Worm (Caenorhabditis elegans) whole organism, L4 larva: ENCODE measurements around the gene Y2H9A.6.

Experiments
- F10B5.3 ChIP-seq: sonication (generic microtip); optimal IDR thresholded peaks from 2 replicates; lab custom pipeline; 2016; ENCODE audit warnings: mild to moderate bottlenecking, missing genetic modification characterization, missing compliant biosample characterization
- F49E8.2 ChIP-seq: sonication (generic microtip); optimal IDR thresholded peaks from 2 replicates; lab custom pipeline; 2016; ENCODE audit warnings: missing compliant biosample characterization, mild to moderate bottlenecking, missing genetic modification characterization, borderline replicate concordance
- T20F7.1 ChIP-seq: fragments of 200-800 bp; sonication (Bioruptor generic); optimal IDR thresholded peaks from 2 replicates; lab custom pipeline; 2018; ENCODE audit warnings: mild to moderate bottlenecking, missing genetic modification characterization, missing compliant biosample characterization
- ZK546.5 ChIP-seq, 2 experiments: sonication (generic microtip); optimal IDR thresholded peaks; 2 replicates each; lab custom pipeline; 2017; ENCODE audit warnings: missing biosample characterization in 2 of 2, missing genetic modification characterization in 2 of 2
- aha-1 ChIP-seq: fragments of 150-350 bp; peaks from one replicate; lab custom pipeline; 2014; ENCODE audit warnings: missing biosample characterization, missing genetic modification characterization
- ama-1 ChIP-seq: fragments of 150-350 bp; optimal IDR thresholded peaks from 2 replicates; lab custom pipeline; 2014; ENCODE audit warnings: inconsistent platforms, mixed read lengths
- arid-1 ChIP-seq: fragments of 200-800 bp; sonication (Bioruptor generic); conservative IDR thresholded peaks from 2 replicates; pipeline ENCODE4 v1.3.6; 2022; ENCODE audit warnings: missing genetic modification reagents, missing genetic modification characterization, missing compliant biosample characterization
- ceh-44 ChIP-seq: fragments of 200-800 bp; sonication (Bioruptor generic); IDR thresholded peaks from 2 replicates; pipeline ENCODE4 v1.3.6; 2022; ENCODE audit warnings: missing genetic modification reagents, missing genetic modification characterization, missing compliant biosample characterization
- ceh-82 ChIP-seq: sonication (generic microtip); optimal IDR thresholded peaks from 2 replicates; lab custom pipeline; 2017; ENCODE audit warnings: missing biosample characterization, missing genetic modification characterization
- ctbp-1 ChIP-seq: fragments of 200-800 bp; sonication (Bioruptor generic); IDR thresholded peaks from 2 replicates; pipeline ENCODE4 v1.3.6; 2022; ENCODE audit warnings: missing genetic modification reagents, missing genetic modification characterization, missing compliant biosample characterization
- dmd-6 ChIP-seq: fragments of 200-800 bp; sonication (Bioruptor generic); IDR thresholded peaks from 2 replicates; pipeline ENCODE4 v1.3.6; 2022; ENCODE audit warnings: missing genetic modification reagents, missing genetic modification characterization, missing compliant biosample characterization
- dmd-9 ChIP-seq: fragments of 200-800 bp; sonication (Bioruptor generic); IDR thresholded peaks from 2 replicates; pipeline ENCODE4 v1.3.6; 2022; ENCODE audit warnings: missing genetic modification reagents, missing genetic modification characterization, missing compliant biosample characterization
- fkh-10 ChIP-seq: fragments of 150-350 bp; optimal IDR thresholded peaks from 2 replicates; lab custom pipeline; 2014; ENCODE audit warnings: missing biosample characterization, missing genetic modification reagents, missing genetic modification characterization
- gei-8 ChIP-seq: fragments of 200-800 bp; sonication (Bioruptor generic); optimal IDR thresholded peaks from 2 replicates; lab custom pipeline; 2018; ENCODE audit warnings: mild to moderate bottlenecking, missing genetic modification characterization, missing compliant biosample characterization
- hlh-11 ChIP-seq: fragments of 200-800 bp; sonication (Bioruptor generic); optimal IDR thresholded peaks from 2 replicates; lab custom pipeline; 2018; ENCODE audit warnings: mild to moderate bottlenecking, missing genetic modification characterization, missing compliant biosample characterization
- hmg-1.1 ChIP-seq: fragments of 200-800 bp; sonication (Bioruptor generic); IDR thresholded peaks from 2 replicates; pipeline ENCODE4 v1.3.6; 2022; ENCODE audit warnings: missing genetic modification reagents, missing genetic modification characterization, missing compliant biosample characterization
- lin-13 ChIP-seq: fragments of 150-350 bp; optimal IDR thresholded peaks from 2 replicates; lab custom pipeline; 2014; ENCODE audit warnings: missing biosample characterization, missing genetic modification reagents, missing genetic modification characterization
- lin-29 ChIP-seq: fragments of 200-800 bp; sonication (Bioruptor generic); IDR thresholded peaks from 2 replicates; pipeline ENCODE4 v1.3.6; 2022; ENCODE audit warnings: missing genetic modification reagents, missing genetic modification characterization, missing compliant biosample characterization
- madf-5 ChIP-seq, 2 experiments: fragments of 200-800 bp; sonication (Bioruptor generic); IDR thresholded peaks; 2 replicates each; pipeline ENCODE4 v1.3.6; 2022; ENCODE audit warnings: missing compliant biosample characterization in 2 of 2, missing genetic modification characterization in 2 of 2
- mep-1 ChIP-seq: fragments of 150-350 bp; sonication (generic microtip); optimal IDR thresholded peaks from 3 replicates; lab custom pipeline; 2014; ENCODE audit warnings: missing biosample characterization, missing genetic modification characterization
- mes-2 ChIP-seq: sonication (generic microtip); optimal IDR thresholded peaks from 2 replicates; lab custom pipeline; 2016; ENCODE audit warnings: missing genotype, mild to moderate bottlenecking, missing genetic modification characterization, missing compliant biosample characterization; ENCODE audit not compliant: poor library complexity, severe bottlenecking
- mxl-2 ChIP-seq: fragments of 200-800 bp; sonication (Bioruptor generic); conservative IDR thresholded peaks from 2 replicates; pipeline ENCODE4 v1.3.6; 2022; ENCODE audit warnings: missing genetic modification reagents, missing genetic modification characterization, missing compliant biosample characterization
- mxl-3 ChIP-seq: fragments of 200-800 bp; sonication (Bioruptor generic); optimal IDR thresholded peaks from 2 replicates; lab custom pipeline; 2018; ENCODE audit warnings: mild to moderate bottlenecking, missing genetic modification characterization, missing compliant biosample characterization
- nhr-10 ChIP-seq: fragments of 150-350 bp; optimal IDR thresholded peaks from 2 replicates; lab custom pipeline; 2014; ENCODE audit warnings: missing biosample characterization, missing genetic modification characterization
- nhr-28 ChIP-seq: fragments of 150-350 bp; optimal IDR thresholded peaks from 2 replicates; lab custom pipeline; 2014; ENCODE audit warnings: missing biosample characterization, missing genetic modification characterization
- nhr-77 ChIP-seq: fragments of 150-350 bp; optimal IDR thresholded peaks from 2 replicates; lab custom pipeline; 2014; ENCODE audit warnings: missing biosample characterization, missing genetic modification characterization
- pha-4 ChIP-seq, 2 experiments: fragments of 150-350 bp in 1 of 2; fragments of 200-800 bp in 1 of 2; sonication (Bioruptor generic) in 1 of 2; IDR thresholded peaks in 1 of 2; optimal IDR thresholded peaks in 1 of 2; 2 replicates each; pipeline versions ENCODE4 v1.3.6 to Lab custom; 2014 to 2022; ENCODE audit warnings: missing genetic modification characterization in 2 of 2, missing genetic modification reagents in 2 of 2, missing biosample characterization in 1 of 2, missing compliant biosample characterization in 1 of 2
- pqm-1 ChIP-seq: sonication (generic microtip); optimal IDR thresholded peaks from 2 replicates; lab custom pipeline; 2017; ENCODE audit warnings: missing biosample characterization, missing genetic modification characterization
- set-16 ChIP-seq: fragments of 200-800 bp; sonication (Bioruptor generic); IDR thresholded peaks from 2 replicates; pipeline ENCODE4 v1.3.6; 2022; ENCODE audit warnings: missing genetic modification reagents, missing genetic modification characterization, missing compliant biosample characterization
- snpc-1.2 ChIP-seq: fragments of 200-800 bp; sonication (Bioruptor generic); IDR thresholded peaks from 2 replicates; pipeline ENCODE4 v1.3.6; 2022; ENCODE audit warnings: missing genetic modification reagents, missing genetic modification characterization, missing compliant biosample characterization
- zfp-2 ChIP-seq: sonication (generic microtip); optimal IDR thresholded peaks from 2 replicates; lab custom pipeline; 2016; ENCODE audit warnings: mild to moderate bottlenecking, missing genetic modification characterization, missing compliant biosample characterization
- zip-2 ChIP-seq: fragments of 150-350 bp; optimal IDR thresholded peaks from 2 replicates; lab custom pipeline; 2014; ENCODE audit warnings: missing biosample characterization, missing genetic modification characterization
- ztf-7 ChIP-seq: fragments of 150-350 bp; optimal IDR thresholded peaks from 2 replicates; lab custom pipeline; 2014; ENCODE audit warnings: missing biosample characterization, missing genetic modification characterization

Y2H9A.6 gene

DNA sequence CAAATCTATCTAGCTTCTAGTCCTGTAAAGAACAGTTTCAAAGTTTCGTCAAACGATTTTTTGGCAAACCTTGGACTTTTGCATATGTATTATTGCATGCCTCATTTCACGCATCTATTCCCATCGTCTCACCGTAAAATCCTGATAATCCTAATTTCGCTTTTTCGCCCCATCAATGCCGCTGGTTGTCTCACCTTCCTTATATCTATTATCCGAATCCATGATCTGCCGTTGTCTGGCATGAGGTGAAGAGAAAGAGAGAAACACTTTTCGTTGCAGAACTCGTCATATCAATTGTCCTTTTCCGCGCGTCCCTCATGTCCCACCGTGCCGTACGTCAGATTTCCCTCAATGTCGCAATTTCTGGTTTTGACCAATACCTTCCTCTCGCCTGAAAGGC is 29.1 kb upstream of the Y2H9A.6 start, which contains the start of gene cut-2:
Gene cut-2 (plus strand): TSS at position 365 of the 400 bp plus-strand sequence.
- peak; percentile 8 for TF ChIP-seq hlh-11 (tag; lab: Kevin White, UChicago)
- no peak for TF ChIP-seq lin-13 (GFP tag; lab: Kevin White, UChicago)
- no peak for TF ChIP-seq ceh-44
- no peak for TF ChIP-seq zfp-2 (tag; lab: Kevin White, UChicago)
- no peak for TF ChIP-seq mxl-2 (GFP tag; lab: Robert Waterston, UW)
- TF ChIP-seq mes-2 (tag; lab: Kevin White, UChicago) = no peak
- TF ChIP-seq mxl-3 (GFP tag; lab: Kevin White, UChicago) = peak; percentile 63
- no peak for TF ChIP-seq nhr-10

DNA sequence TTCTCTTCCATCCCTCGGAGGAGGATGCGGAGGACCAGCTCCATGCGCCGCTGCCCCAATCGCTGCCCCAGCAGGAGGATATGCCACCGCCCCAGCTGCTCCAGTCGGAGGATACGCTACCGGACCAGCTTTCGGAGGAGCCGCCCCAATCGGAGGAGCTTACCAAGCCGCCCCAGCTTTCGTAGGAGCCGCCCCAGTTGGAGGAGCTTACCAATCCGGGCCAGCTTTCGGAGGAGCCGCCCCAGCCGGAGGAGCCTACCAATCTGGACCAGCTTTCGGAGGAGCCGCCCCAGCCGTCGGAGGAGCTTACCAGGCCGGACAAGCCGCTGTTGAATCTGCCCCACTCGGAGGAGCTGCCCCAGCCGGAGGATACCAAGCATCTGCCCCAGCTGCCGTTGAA is 28.2 kb upstream of the Y2H9A.6 start:
- peak; percentile 99 for TF ChIP-seq set-16 (GFP tag; lab: Robert Waterston, UW)
- TF ChIP-seq arid-1 (GFP tag; lab: Robert Waterston, UW) = no peak
- TF ChIP-seq gei-8 = peak; percentile 29
- TF ChIP-seq lin-13 (GFP tag; lab: Kevin White, UChicago) = no peak
- peak; percentile 70; the same call in 1 of the 2 replicates for TF ChIP-seq pha-4 (GFP tag; IDR thresholded peaks at IDR 0.05; lab: Robert Waterston, UW)
- no peak for TF ChIP-seq pha-4 (tag; optimal IDR thresholded peaks at IDR 0.05; lab: Kevin White, UChicago)
- TF ChIP-seq F10B5.3 (tag; lab: Kevin White, UChicago) = peak; percentile 6
- TF ChIP-seq dmd-9 (GFP tag; lab: Robert Waterston, UW) = 0 out of 2 replicates have a peak, but pooled peaks have one; percentile 40
- peak; percentile 89 for TF ChIP-seq aha-1
- 0 out of 2 replicates have a peak, but pooled peaks have one; percentile 20 for TF ChIP-seq ctbp-1
- TF ChIP-seq hmg-1.1 (GFP tag; lab: Robert Waterston, UW) = 0 out of 2 replicates have a peak, but pooled peaks have one; percentile 43
- TF ChIP-seq nhr-77 = no peak
- TF ChIP-seq zip-2 (tag; lab: Kevin White, UChicago) = no peak

DNA sequence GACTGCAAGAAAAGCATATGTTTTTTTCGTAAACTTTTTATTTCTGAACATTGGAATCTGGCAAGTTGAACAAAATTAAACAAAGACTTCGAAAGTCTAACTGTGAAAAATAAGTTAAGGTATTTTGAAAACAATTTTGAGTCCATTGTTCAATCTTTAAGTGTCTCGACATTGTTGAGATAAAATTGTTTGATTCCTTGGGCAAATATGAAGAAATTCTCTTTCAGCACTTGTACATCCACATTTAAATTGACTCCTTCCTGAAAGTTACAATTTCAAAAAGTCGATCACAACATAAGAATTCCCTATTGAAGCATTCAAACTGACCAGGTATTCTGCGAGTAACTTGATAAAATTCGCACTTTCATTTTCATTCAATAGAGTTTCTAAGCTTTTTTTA is 27.6 kb upstream of the Y2H9A.6 start:
- no peak for TF ChIP-seq fkh-10 (GFP tag; lab: Kevin White, UChicago)
- TF ChIP-seq ceh-82 (tag; lab: Kevin White, UChicago) = no peak
- no peak for TF ChIP-seq lin-29
- TF ChIP-seq ama-1 = peak; percentile 41
- no peak for TF ChIP-seq mep-1 (tag; lab: Kevin White, UChicago)
- peak; percentile 59 for TF ChIP-seq aha-1

DNA sequence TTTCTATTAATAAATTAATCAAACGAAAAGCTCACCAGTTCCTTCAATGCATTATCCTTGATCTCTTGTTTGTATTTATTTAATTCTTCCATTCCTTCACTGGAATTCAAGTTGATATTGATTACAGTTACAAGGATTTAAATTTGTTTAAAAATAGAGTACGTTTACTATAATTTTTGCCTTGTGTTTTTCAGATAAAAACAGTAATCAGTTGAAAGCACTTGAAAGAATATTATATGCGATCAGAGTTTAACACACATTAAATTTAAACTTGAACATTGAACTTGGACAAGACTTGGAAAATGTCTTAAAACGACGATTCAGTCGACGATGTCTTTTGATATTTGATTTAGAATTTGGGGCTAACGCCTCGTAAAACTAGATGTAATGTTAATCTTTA is 26.1 kb upstream of the Y2H9A.6 start, which contains the start of gene F53F1.6:
Gene F53F1.6 (minus strand): TSS at position 101 of the 400 bp plus-strand sequence.
- TF ChIP-seq ZK546.5 (tag; optimal IDR thresholded peaks at IDR 0.05; lab: Kevin White, UChicago) = no peak

DNA sequence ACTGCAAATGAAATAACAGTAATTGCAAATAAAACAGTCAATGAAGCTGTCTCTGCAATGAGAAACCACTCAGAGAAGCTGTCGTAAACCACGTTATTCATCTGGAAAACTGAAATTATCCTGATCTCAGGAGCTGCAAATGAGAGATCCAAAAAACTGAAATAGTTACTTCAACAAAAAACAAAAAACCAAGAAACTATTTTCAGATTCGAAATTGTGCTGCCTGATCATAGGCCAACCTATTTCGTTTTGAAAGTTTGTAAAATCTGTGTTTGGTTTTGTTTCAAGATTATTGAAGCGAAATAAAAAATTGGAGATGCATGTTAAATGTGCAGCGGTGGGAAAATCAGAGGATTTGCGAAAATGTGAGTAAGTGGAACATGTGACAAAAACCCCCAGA is 23.0 kb upstream of the Y2H9A.6 start, which contains the start of gene srv-8:
Gene srv-8 (minus strand): TSS at position 101 of the 400 bp plus-strand sequence.
- TF ChIP-seq ama-1 (no peak), T20F7.1 (GFP tag; lab: Kevin White, UChicago) (no peak), snpc-1.2 (no peak), dmd-6 (GFP tag; lab: Robert Waterston, UW) (no peak), madf-5 (GFP tag; IDR thresholded peaks at IDR 0.05; lab: Robert Waterston, UW) (no peak), lin-13 (GFP tag; lab: Kevin White, UChicago) (no peak)
- TF ChIP-seq, all 104 proteins: peak for 0

DNA sequence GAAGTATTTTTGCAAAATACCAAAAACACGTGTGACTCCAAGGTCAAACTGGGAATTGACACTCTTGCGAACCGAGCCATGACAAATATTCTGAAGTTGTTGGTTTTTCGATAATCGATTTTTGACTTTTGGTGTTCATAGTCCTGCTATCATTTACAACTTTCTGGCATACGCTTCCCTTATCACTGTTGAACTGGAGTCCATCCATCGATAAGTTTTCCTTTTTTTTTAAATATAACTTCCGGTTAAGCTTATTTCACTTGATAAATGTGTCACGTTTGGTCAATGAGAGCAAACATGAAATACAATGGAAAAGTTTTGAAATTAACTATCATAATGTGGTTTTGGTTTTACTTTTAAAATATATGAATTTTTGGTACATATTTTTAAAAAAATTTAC is 21.9 kb upstream of the Y2H9A.6 start:
- TF ChIP-seq ztf-7 (tag; lab: Kevin White, UChicago) (no peak), set-16 (GFP tag; lab: Robert Waterston, UW) (no peak), arid-1 (GFP tag; lab: Robert Waterston, UW) (no peak), mes-2 (tag; lab: Kevin White, UChicago) (no peak), dmd-6 (GFP tag; lab: Robert Waterston, UW) (peak; percentile 80), nhr-77 (peak; percentile 37), nhr-28 (peak; percentile 59), F49E8.2 (tag; lab: Kevin White, UChicago) (no peak), pqm-1 (tag; lab: Kevin White, UChicago) (peak; percentile 99), lin-13 (GFP tag; lab: Kevin White, UChicago) (no peak), T20F7.1 (GFP tag; lab: Kevin White, UChicago) (peak; percentile 16), mxl-3 (GFP tag; lab: Kevin White, UChicago) (no peak)
